Worm (Caenorhabditis elegans) whole organism, young adult: ENCODE data around the gene C56C10.9.
"Not testable (repeated sequence)": the region's sequence is repeated elsewhere in the genome, so short reads cannot be mapped to it uniquely, and the experiment has no call there.

Experiments
- ceh-40 ChIP-seq: fragments of 200-800 bp; sonication (Bioruptor generic); IDR thresholded peaks from 2 replicates; pipeline ENCODE4 v1.3.6; 2022; ENCODE audit warnings: missing genetic modification characterization, missing compliant biosample characterization
- him-1 ChIP-seq: sonication (generic microtip); optimal IDR thresholded peaks from 2 replicates; lab custom pipeline; 2016; ENCODE audit warnings: missing genotype, missing genetic modification reagents, missing genetic modification characterization, missing compliant biosample characterization
- hrde-1 ChIP-seq: sonication (generic microtip); optimal IDR thresholded peaks from 2 replicates; lab custom pipeline; 2016; ENCODE audit warnings: missing genetic modification characterization, mild to moderate bottlenecking, missing compliant biosample characterization, moderate library complexity, missing genotype, missing genetic modification reagents, borderline replicate concordance
- lsy-27 ChIP-seq: sonication (generic microtip); optimal IDR thresholded peaks from 2 replicates; lab custom pipeline; 2017; ENCODE audit warnings: missing genetic modification characterization, mild to moderate bottlenecking, missing compliant biosample characterization, antibody characterized with exemption, missing genotype, borderline replicate concordance; ENCODE audit not compliant: insufficient read depth
- nfya-2 ChIP-seq: fragments of 200-800 bp; sonication (Bioruptor generic); IDR thresholded peaks from 2 replicates; pipeline ENCODE4 v1.3.6; 2022; ENCODE audit warnings: missing genetic modification reagents, missing genetic modification characterization, missing compliant biosample characterization
- nhr-90 ChIP-seq: sonication (generic microtip); optimal IDR thresholded peaks from 2 replicates; lab custom pipeline; 2016; ENCODE audit warnings: missing genotype, mild to moderate bottlenecking, missing genetic modification characterization, missing compliant biosample characterization
- rec-8 ChIP-seq, 2 experiments: sonication (generic microtip); optimal IDR thresholded peaks; 2 replicates each; lab custom pipeline; 2016; ENCODE audit warnings: mild to moderate bottlenecking in 2 of 2, missing genetic modification characterization in 2 of 2, missing genetic modification reagents in 2 of 2, missing genotype in 2 of 2, missing biosample characterization in 1 of 2, missing compliant biosample characterization in 1 of 2, moderate library complexity in 1 of 2
- ztf-28 ChIP-seq: fragments of 200-800 bp; sonication (Bioruptor generic); IDR thresholded peaks from 2 replicates; pipeline ENCODE4 v1.3.6; 2022; ENCODE audit warnings: missing genetic modification reagents, missing genetic modification characterization, missing compliant biosample characterization

- TF ChIP-seq nfya-2 (GFP tag; lab: Robert Waterston, UW); ceh-40 (GFP tag; lab: Robert Waterston, UW); rec-8 (tag; optimal IDR thresholded peaks at IDR 0.05; lab: Kevin White, UChicago); nhr-90 (tag; lab: Kevin White, UChicago); hrde-1; ztf-28; lsy-27 (tag; lab: Kevin White, UChicago); him-1 (tag; lab: Kevin White, UChicago): not testable (repeated sequence)
Measured at ce11 chrII:6627182-6627581, 35.0 kb upstream of the C56C10.9 start, which contains the start of the genes F54H5.5 and F54H5.2.
